Fruit fly (Drosophila melanogaster): ENCODE measurements around the gene CtIP.

CtIP gene

dm6 chr3L:20399550-20400109, 36.4 kb upstream of the CtIP start (continued):
- TF ChIP-seq Ptx1 (GFP tag; IDR thresholded peaks at IDR 0.05) (peak; percentile 92), ara (GFP tag; IDR thresholded peaks at IDR 0.05) (peak; percentile 71), CG13775 (GFP tag; optimal IDR thresholded peaks at IDR 0.05) (peak; percentile 87), CG14860 (GFP tag; IDR thresholded peaks at IDR 0.05; ENCODE audit: partially characterized antibody) (no peak), CG8944 (GFP tag; optimal IDR thresholded peaks at IDR 0.05) (peak; percentile 72), CG6791 (GFP tag; IDR thresholded peaks at IDR 0.05; ENCODE audit: partially characterized antibody) (no peak), phol (tag; optimal IDR thresholded peaks at IDR 0.05) (peak; percentile 87), dan (GFP tag; IDR thresholded peaks at IDR 0.05) (no peak), CTCF (GFP tag; optimal IDR thresholded peaks at IDR 0.05) (peak; percentile 33), Vsx1 (GFP tag; optimal IDR thresholded peaks at IDR 0.05) (peak; percentile 68), CG1024 (GFP tag; IDR thresholded peaks at IDR 0.05) (0 out of 2 replicates have a peak, but pooled peaks have one; percentile 50), ato (GFP tag; IDR thresholded peaks at IDR 0.05; ENCODE audit: partially characterized antibody) (no peak), sima (GFP tag; optimal IDR thresholded peaks at IDR 0.05) (peak; percentile 49), Xrp1 (GFP tag; IDR thresholded peaks at IDR 0.05) (peak; percentile 86), CG4820 (GFP tag; optimal IDR thresholded peaks at IDR 0.05) (peak; percentile 80), otp (GFP tag; IDR thresholded peaks at IDR 0.05) (peak; percentile 74; the same call in 1 of the 3 replicates), CG7928 (GFP tag; optimal IDR thresholded peaks at IDR 0.05) (peak; percentile 26), ewg (GFP tag; optimal IDR thresholded peaks at IDR 0.05) (peak; percentile 76), Poxn (GFP tag; IDR thresholded peaks at IDR 0.05) (peak; percentile 19; the same call in 1 of the 2 replicates), pnt (GFP tag; optimal IDR thresholded peaks at IDR 0.05) (peak; percentile 60), fd3F (GFP tag; optimal IDR thresholded peaks at IDR 0.05) (peak; percentile 85), Atf3 (GFP tag; optimal IDR thresholded peaks at IDR 0.05) (peak; percentile 69), Sin3A (optimal IDR thresholded peaks at IDR 0.05) (no peak), inv (GFP tag; IDR thresholded peaks at IDR 0.05; ENCODE audit: partially characterized antibody) (no peak), sna (GFP tag; IDR thresholded peaks at IDR 0.05; ENCODE audit: partially characterized antibody) (no peak), sob (GFP tag; IDR thresholded peaks at IDR 0.05) (peak; percentile 86), ash1 (GFP tag; optimal IDR thresholded peaks at IDR 0.05) (no peak), CG5180 (GFP tag; optimal IDR thresholded peaks at IDR 0.05) (peak; percentile 80), ap (GFP tag; IDR thresholded peaks at IDR 0.05) (peak; percentile 24), CG3726 (GFP tag; IDR thresholded peaks at IDR 0.05) (peak; percentile 68; the same call in 1 of the 3 replicates), ftz-f1 (GFP tag; optimal IDR thresholded peaks at IDR 0.05) (no peak), mld (GFP tag; IDR thresholded peaks at IDR 0.05; ENCODE audit: partially characterized antibody) (no peak), lola (GFP tag; optimal IDR thresholded peaks at IDR 0.05) (peak in 1 of 3 experiments; percentile 81), CG10321 (GFP tag; IDR thresholded peaks at IDR 0.05) (peak; percentile 54; the same call in 1 of the 2 replicates), Atf6 (GFP tag; IDR thresholded peaks at IDR 0.05) (peak; percentile 92), kni (GFP tag; optimal IDR thresholded peaks at IDR 0.05) (peak; percentile 37), CG12236 (GFP tag; optimal IDR thresholded peaks at IDR 0.05) (peak; percentile 15), CG2120 (GFP tag; optimal IDR thresholded peaks at IDR 0.05) (peak; percentile 93), Sox100B (GFP tag; optimal IDR thresholded peaks at IDR 0.05) (peak; percentile 91), tup (GFP tag; optimal IDR thresholded peaks at IDR 0.05) (peak; percentile 56), CG12299 (tag; optimal IDR thresholded peaks at IDR 0.05) (peak; percentile 85), Sox102F (GFP tag; optimal IDR thresholded peaks at IDR 0.05) (peak; percentile 92), Dbx (GFP tag; IDR thresholded peaks at IDR 0.05) (peak; percentile 90), CG34422 (GFP tag; IDR thresholded peaks at IDR 0.05) (peak; percentile 86), Lhr (GFP tag; optimal IDR thresholded peaks at IDR 0.05) (peak; percentile 40), chm (GFP tag; IDR thresholded peaks at IDR 0.05) (peak; percentile 79), ci (GFP tag; IDR thresholded peaks at IDR 0.05) (peak; percentile 76), seq (GFP tag; IDR thresholded peaks at IDR 0.05) (peak; percentile 84), CG9437 (GFP tag; optimal IDR thresholded peaks at IDR 0.05) (peak; percentile 85), Meics (GFP tag; optimal IDR thresholded peaks at IDR 0.05) (peak; percentile 89), H15 (GFP tag; IDR thresholded peaks at IDR 0.05) (peak; percentile 77)
